Worm (Caenorhabditis elegans): ENCODE data around the gene clec-29.

ce11 chrV:16781974-16782373 is 43.0 kb upstream of the clec-29 start:
- TF ChIP-seq fkh-10 (GFP tag; optimal IDR thresholded peaks at IDR 0.05) = no peak
- no peak for TF ChIP-seq nhr-76 (tag; optimal IDR thresholded peaks at IDR 0.05)

All from whole organism, L3 larva.